Worm (Caenorhabditis elegans): ENCODE measurements around the gene idpb-5.

Gene idpb-5

ce11 chrV:11799252-11799822 is 40.0 kb upstream of the idpb-5 start:
- no peak for TF ChIP-seq sea-1 (GFP tag; conservative IDR thresholded peaks at IDR 0.05)
- no peak for TF ChIP-seq ama-1 (optimal IDR thresholded peaks at IDR 0.05)
- TF ChIP-seq F13C5.2 (tag; optimal IDR thresholded peaks at IDR 0.05): no peak
- TF ChIP-seq flt-1 (GFP tag; IDR thresholded peaks at IDR 0.05): no peak
- TF ChIP-seq pes-1 (GFP tag; IDR thresholded peaks at IDR 0.05): no peak
- no peak for TF ChIP-seq ets-7 (tag; optimal IDR thresholded peaks at IDR 0.05)
- no peak for TF ChIP-seq ceh-36 (tag; optimal IDR thresholded peaks at IDR 0.05)
- no peak for TF ChIP-seq tbx-37 (GFP tag; conservative IDR thresholded peaks at IDR 0.05)
- no peak for TF ChIP-seq B0310.2 (tag; optimal IDR thresholded peaks at IDR 0.05)
- no peak for TF ChIP-seq tbx-11 (GFP tag; IDR thresholded peaks at IDR 0.05)
- TF ChIP-seq tra-4 (tag; optimal IDR thresholded peaks at IDR 0.05): no peak
- TF ChIP-seq hmg-4 (GFP tag; optimal IDR thresholded peaks at IDR 0.05): no peak
- TF ChIP-seq aly-1 (tag; optimal IDR thresholded peaks at IDR 0.05): no peak
- no peak for TF ChIP-seq ceh-13 (GFP tag; optimal IDR thresholded peaks at IDR 0.05)
- no peak for TF ChIP-seq scrt-1 (GFP tag; IDR thresholded peaks at IDR 0.05)
- no peak for TF ChIP-seq hmbx-1 (tag; optimal IDR thresholded peaks at IDR 0.05)
- no peak for TF ChIP-seq hnd-1 (tag; optimal IDR thresholded peaks at IDR 0.05)

- TF ChIP-seq tra-4 (tag; optimal IDR thresholded peaks at IDR 0.05): no peak
- no peak for TF ChIP-seq hmbx-1 (tag; optimal IDR thresholded peaks at IDR 0.05)
- TF ChIP-seq tbx-37 (GFP tag; conservative IDR thresholded peaks at IDR 0.05): no peak
- TF ChIP-seq ceh-36 (tag; optimal IDR thresholded peaks at IDR 0.05): no peak
- no peak for TF ChIP-seq hmg-4 (GFP tag; optimal IDR thresholded peaks at IDR 0.05)
- TF ChIP-seq F13C5.2 (tag; optimal IDR thresholded peaks at IDR 0.05): no peak
- no peak for TF ChIP-seq scrt-1 (GFP tag; IDR thresholded peaks at IDR 0.05)
These were observed 38.8 kb upstream of the idpb-5 start for ce11 chrV:11800486-11800885.

- no peak for TF ChIP-seq tbx-37 (GFP tag; conservative IDR thresholded peaks at IDR 0.05)
- no peak for TF ChIP-seq scrt-1 (GFP tag; IDR thresholded peaks at IDR 0.05)
- no peak for TF ChIP-seq pes-1 (GFP tag; IDR thresholded peaks at IDR 0.05)
- no peak for TF ChIP-seq flt-1 (GFP tag; IDR thresholded peaks at IDR 0.05)
- TF ChIP-seq tbx-11 (GFP tag; IDR thresholded peaks at IDR 0.05): no peak
- no peak for TF ChIP-seq hnd-1 (tag; optimal IDR thresholded peaks at IDR 0.05)
- TF ChIP-seq tra-4 (tag; optimal IDR thresholded peaks at IDR 0.05): no peak
These were observed 38.1 kb upstream of the idpb-5 start for ce11 chrV:11801076-11801849.

- no peak for TF ChIP-seq ceh-36 (tag; optimal IDR thresholded peaks at IDR 0.05)
- TF ChIP-seq tra-4 (tag; optimal IDR thresholded peaks at IDR 0.05): no peak
- no peak for TF ChIP-seq hnd-1 (tag; optimal IDR thresholded peaks at IDR 0.05)
- no peak for TF ChIP-seq tbx-11 (GFP tag; IDR thresholded peaks at IDR 0.05)
- TF ChIP-seq hmg-4 (GFP tag; optimal IDR thresholded peaks at IDR 0.05): no peak
- TF ChIP-seq pes-1 (GFP tag; IDR thresholded peaks at IDR 0.05): no peak
- TF ChIP-seq tbx-37 (GFP tag; conservative IDR thresholded peaks at IDR 0.05): no peak
- no peak for TF ChIP-seq hmbx-1 (tag; optimal IDR thresholded peaks at IDR 0.05)
- no peak for TF ChIP-seq B0310.2 (tag; optimal IDR thresholded peaks at IDR 0.05)
These were observed 36.8 kb upstream of the idpb-5 start for ce11 chrV:11802508-11802907.

ce11 chrV:11803518-11803994 is 35.8 kb upstream of the idpb-5 start:
- TF ChIP-seq tbx-37 (GFP tag; conservative IDR thresholded peaks at IDR 0.05) (no peak), B0310.2 (tag; optimal IDR thresholded peaks at IDR 0.05) (no peak), F13C5.2 (tag; optimal IDR thresholded peaks at IDR 0.05) (no peak), ceh-36 (tag; optimal IDR thresholded peaks at IDR 0.05) (no peak), aly-1 (tag; optimal IDR thresholded peaks at IDR 0.05) (no peak), ets-7 (tag; optimal IDR thresholded peaks at IDR 0.05) (no peak), hnd-1 (tag; optimal IDR thresholded peaks at IDR 0.05) (no peak), hmbx-1 (tag; optimal IDR thresholded peaks at IDR 0.05) (no peak), pes-1 (GFP tag; IDR thresholded peaks at IDR 0.05) (no peak), ama-1 (optimal IDR thresholded peaks at IDR 0.05) (no peak), flt-1 (GFP tag; IDR thresholded peaks at IDR 0.05) (no peak)

- TF ChIP-seq ets-7 (tag; optimal IDR thresholded peaks at IDR 0.05): no peak
- no peak for TF ChIP-seq flt-1 (GFP tag; IDR thresholded peaks at IDR 0.05)
- no peak for TF ChIP-seq sea-1 (GFP tag; conservative IDR thresholded peaks at IDR 0.05)
- no peak for TF ChIP-seq tbx-37 (GFP tag; conservative IDR thresholded peaks at IDR 0.05)
- no peak for TF ChIP-seq ceh-13 (GFP tag; optimal IDR thresholded peaks at IDR 0.05)
- TF ChIP-seq tra-4 (tag; optimal IDR thresholded peaks at IDR 0.05): no peak
- no peak for TF ChIP-seq hmg-4 (GFP tag; optimal IDR thresholded peaks at IDR 0.05)
These were observed 29.4 kb upstream of the idpb-5 start for ce11 chrV:11809935-11810334.

- TF ChIP-seq ama-1 (optimal IDR thresholded peaks at IDR 0.05): no peak
- TF ChIP-seq aly-1 (tag; optimal IDR thresholded peaks at IDR 0.05): no peak
- TF ChIP-seq B0310.2 (tag; optimal IDR thresholded peaks at IDR 0.05): no peak
- no peak for TF ChIP-seq hmbx-1 (tag; optimal IDR thresholded peaks at IDR 0.05)
- no peak for TF ChIP-seq ceh-36 (tag; optimal IDR thresholded peaks at IDR 0.05)
- no peak for TF ChIP-seq ceh-13 (GFP tag; optimal IDR thresholded peaks at IDR 0.05)
- TF ChIP-seq sea-1 (GFP tag; conservative IDR thresholded peaks at IDR 0.05): no peak
- no peak for TF ChIP-seq hnd-1 (tag; optimal IDR thresholded peaks at IDR 0.05)
- TF ChIP-seq F13C5.2 (tag; optimal IDR thresholded peaks at IDR 0.05): no peak
- TF ChIP-seq ets-7 (tag; optimal IDR thresholded peaks at IDR 0.05): no peak
- TF ChIP-seq tbx-37 (GFP tag; conservative IDR thresholded peaks at IDR 0.05): no peak
- TF ChIP-seq tra-4 (tag; optimal IDR thresholded peaks at IDR 0.05): no peak
- no peak for TF ChIP-seq pes-1 (GFP tag; IDR thresholded peaks at IDR 0.05)
- TF ChIP-seq flt-1 (GFP tag; IDR thresholded peaks at IDR 0.05): no peak
- no peak for TF ChIP-seq tbx-11 (GFP tag; IDR thresholded peaks at IDR 0.05)
- no peak for TF ChIP-seq scrt-1 (GFP tag; IDR thresholded peaks at IDR 0.05)
These were observed 27.4 kb upstream of the idpb-5 start, which contains the start of gene D2023.3 for ce11 chrV:11811921-11812320. Gene D2023.3, minus strand, starts transcription at chrV:11812021.

All from whole organism, early embryonic.